Worm (Caenorhabditis elegans): Measurements from ENCODE around the gene glb-30.

glb-30 gene

DNA sequence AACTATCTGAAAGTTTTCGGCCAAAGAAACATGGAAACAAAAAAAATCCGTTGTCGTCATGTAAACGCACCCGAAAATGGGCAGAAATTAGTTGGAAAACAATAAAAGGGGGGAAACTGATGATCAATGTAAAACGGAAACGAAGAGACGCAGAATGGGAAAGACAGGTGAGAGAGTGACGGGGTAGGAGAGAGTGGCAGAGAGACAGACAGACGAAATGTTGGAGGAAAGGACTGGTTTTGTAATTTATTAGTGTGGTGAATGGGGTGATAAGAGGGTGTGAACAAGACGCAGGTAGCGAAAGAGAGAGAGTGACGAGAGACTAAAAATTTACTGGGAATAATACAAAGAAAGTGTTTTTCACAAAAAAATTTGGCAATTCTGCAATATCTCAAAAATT is 12.6 kb upstream of the glb-30 start (continued):
- TF ChIP-seq dmd-6 (GFP tag; IDR thresholded peaks at IDR 0.05) (peak; percentile 94), nhr-48 (tag; optimal IDR thresholded peaks at IDR 0.05) (peak; percentile 68), lin-13 (GFP tag; optimal IDR thresholded peaks at IDR 0.05) (peak; percentile 68), nhr-6 (tag; optimal IDR thresholded peaks at IDR 0.05) (peak; percentile 68), ZK337.2 (GFP tag; IDR thresholded peaks at IDR 0.05) (no peak), lin-1 (GFP tag; IDR thresholded peaks at IDR 0.05) (peak; percentile 98), tra-1 (GFP tag; IDR thresholded peaks at IDR 0.05) (peak; percentile 87), R02D3.7 (tag; optimal IDR thresholded peaks at IDR 0.05) (no peak), ama-1 (optimal IDR thresholded peaks at IDR 0.05) (no peak), spr-3 (GFP tag; optimal IDR thresholded peaks at IDR 0.05) (no peak), hlh-11 (tag; optimal IDR thresholded peaks at IDR 0.05) (peak; percentile 95), Y75B8A.6 (GFP tag; IDR thresholded peaks at IDR 0.05) (no peak), egl-43 (GFP tag; IDR thresholded peaks at IDR 0.05) (no peak), unc-62 (GFP tag; optimal IDR thresholded peaks at IDR 0.05 in 1 of 2) (peak in 1 of 2 experiments; percentile 91), unc-62 (tag; optimal IDR thresholded peaks at IDR 0.05) (no peak), saeg-2 (GFP tag; IDR thresholded peaks at IDR 0.05) (peak; percentile 34; the same call in 1 of the 2 replicates), nhr-41 (GFP tag; IDR thresholded peaks at IDR 0.05) (no peak), nhr-42 (GFP tag; IDR thresholded peaks at IDR 0.05) (0 out of 2 replicates have a peak, but pooled peaks have one; percentile 54), F10B5.3 (tag; optimal IDR thresholded peaks at IDR 0.05) (no peak), T20F7.1 (GFP tag; optimal IDR thresholded peaks at IDR 0.05) (no peak), mxl-3 (GFP tag; optimal IDR thresholded peaks at IDR 0.05) (peak; percentile 73), nhr-28 (tag; optimal IDR thresholded peaks at IDR 0.05) (peak; percentile 93), hlh-30 (tag; optimal IDR thresholded peaks at IDR 0.05; ENCODE audit: insufficient read depth) (peak; percentile 84)

DNA sequence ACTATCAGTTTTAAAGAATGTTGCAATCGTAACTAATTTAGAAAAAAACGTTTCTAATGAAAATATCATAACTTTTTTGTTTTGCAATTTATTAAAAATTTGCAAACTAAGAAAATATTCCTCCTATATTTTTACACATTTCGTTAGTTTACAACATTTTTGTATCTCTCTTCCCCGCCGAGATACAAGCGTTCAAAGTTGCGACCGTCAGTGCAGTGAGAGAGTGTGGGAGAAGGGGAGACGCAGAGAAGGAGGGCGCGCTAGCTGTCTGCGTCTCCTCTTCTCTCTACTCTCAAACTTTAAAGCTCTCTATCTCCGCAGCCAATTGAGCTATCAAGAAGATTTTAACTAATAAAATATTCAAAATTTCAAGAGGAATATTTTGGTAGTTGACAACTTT is 12.0 kb upstream of the glb-30 start:
- TF ChIP-seq unc-62 (GFP tag; optimal IDR thresholded peaks at IDR 0.05 in 1 of 2), result peak in 1 of 2 experiments; percentile 62
- TF ChIP-seq unc-62 (tag; optimal IDR thresholded peaks at IDR 0.05), result no peak
- no peak for TF ChIP-seq egl-43 (GFP tag; IDR thresholded peaks at IDR 0.05)

DNA sequence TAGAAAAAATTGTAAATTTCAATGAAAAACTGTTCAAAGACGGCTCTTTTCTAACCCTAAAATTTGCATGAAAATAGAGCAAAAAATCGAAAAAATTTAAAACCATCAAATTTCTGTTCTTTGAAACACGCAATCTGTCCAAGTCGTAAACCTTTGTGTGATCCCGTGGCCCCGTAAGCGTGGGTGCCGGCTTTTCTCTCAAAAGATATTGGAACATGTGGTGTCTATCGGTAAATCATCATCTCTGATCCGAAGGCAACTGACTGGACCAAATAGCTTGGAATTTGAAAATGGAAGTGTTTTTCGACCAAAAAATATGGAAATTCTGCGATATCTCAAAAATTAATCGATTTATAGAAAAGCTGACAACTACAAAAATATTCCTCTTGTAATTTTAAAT is 10.3 kb upstream of the glb-30 start:
- no peak for TF ChIP-seq hif-1 (tag; optimal IDR thresholded peaks at IDR 0.05)
- TF ChIP-seq unc-62 (GFP tag; optimal IDR thresholded peaks at IDR 0.05 in 1 of 2), result peak in 1 of 2 experiments; percentile 55
- TF ChIP-seq unc-62 (tag; optimal IDR thresholded peaks at IDR 0.05), result no peak
- TF ChIP-seq ceh-62 (tag; optimal IDR thresholded peaks at IDR 0.05), result no peak

DNA sequence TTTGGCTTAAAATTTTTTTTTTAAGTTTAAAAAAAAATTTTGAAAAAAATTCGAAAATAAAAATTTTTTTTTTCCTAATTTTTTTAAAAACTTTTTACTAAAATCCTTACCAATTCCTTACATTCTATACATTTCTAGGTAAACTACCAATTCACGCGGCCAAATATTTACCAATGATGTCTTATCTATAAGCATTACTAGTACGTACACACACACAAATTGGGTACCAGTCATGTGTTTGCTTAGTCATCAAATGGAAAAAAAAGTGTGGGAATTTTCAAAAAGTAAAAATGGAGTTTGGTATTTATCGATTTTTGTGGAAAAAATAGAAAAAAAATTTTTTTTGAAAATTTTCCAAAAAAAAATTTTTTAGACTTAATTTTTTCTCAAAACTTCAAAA is 8.2 kb upstream of the glb-30 start, which contains the start of gene Y22D7AR.6:
TSS of gene Y22D7AR.6 (minus strand) at position 134 of the 400 bp plus-strand sequence.
- no peak for TF ChIP-seq nhr-102 (tag; optimal IDR thresholded peaks at IDR 0.05)
- no peak for TF ChIP-seq lin-39 (tag; optimal IDR thresholded peaks at IDR 0.05)
- TF ChIP-seq F49E8.2 (tag; optimal IDR thresholded peaks at IDR 0.05; ENCODE audit: borderline replicate concordance), result no peak
- peak; percentile 34 for TF ChIP-seq hlh-30 (tag; optimal IDR thresholded peaks at IDR 0.05; ENCODE audit: insufficient read depth)
- no peak for TF ChIP-seq lin-15B (tag; optimal IDR thresholded peaks at IDR 0.05)
- no peak for TF ChIP-seq spr-1 (tag; optimal IDR thresholded peaks at IDR 0.05)
- no peak for TF ChIP-seq snpc-4 (tag; optimal IDR thresholded peaks at IDR 0.05)
- no peak for TF ChIP-seq cey-2 (tag; optimal IDR thresholded peaks at IDR 0.05; ENCODE audit: borderline replicate concordance, insufficient read depth)
- peak; percentile 1 for TF ChIP-seq nhr-6 (tag; optimal IDR thresholded peaks at IDR 0.05)
- no peak for TF ChIP-seq lin-29 (GFP tag; IDR thresholded peaks at IDR 0.05)
- no peak for TF ChIP-seq daf-16 (GFP tag; optimal IDR thresholded peaks at IDR 0.05)
- peak; percentile 83 for TF ChIP-seq daf-16 (tag; optimal IDR thresholded peaks at IDR 0.05)
- no peak for TF ChIP-seq hif-1 (tag; optimal IDR thresholded peaks at IDR 0.05)
- TF ChIP-seq dve-1 (tag; optimal IDR thresholded peaks at IDR 0.05; ENCODE audit: insufficient read depth), result peak; percentile 43

Data from whole organism, L4 larva.